Worm (Caenorhabditis elegans) whole organism, L2 larva: Measurements from ENCODE around the gene W09C2.9.

ENCODE experiments used
- Y55F3AM.14 ChIP-seq: fragments of 200-800 bp; sonication (Bioruptor generic); optimal IDR thresholded peaks from 2 replicates; lab custom pipeline; 2018; ENCODE audit warnings: mild to moderate bottlenecking, missing genetic modification characterization, missing compliant biosample characterization
- elt-1 ChIP-seq: fragments of 150-350 bp; optimal IDR thresholded peaks from 2 replicates; lab custom pipeline; 2014; ENCODE audit warnings: missing biosample characterization, missing genetic modification characterization
- nhr-12 ChIP-seq: fragments of 150-350 bp; optimal IDR thresholded peaks from 2 replicates; lab custom pipeline; 2014; ENCODE audit warnings: missing biosample characterization, missing genetic modification characterization
- nhr-237 ChIP-seq: fragments of 150-350 bp; optimal IDR thresholded peaks from 2 replicates; lab custom pipeline; 2014; ENCODE audit warnings: missing biosample characterization, missing genetic modification characterization
- ztf-4 ChIP-seq: fragments of 150-350 bp; optimal IDR thresholded peaks from 2 replicates; lab custom pipeline; 2014; ENCODE audit warnings: missing biosample characterization, missing genetic modification characterization

DNA sequence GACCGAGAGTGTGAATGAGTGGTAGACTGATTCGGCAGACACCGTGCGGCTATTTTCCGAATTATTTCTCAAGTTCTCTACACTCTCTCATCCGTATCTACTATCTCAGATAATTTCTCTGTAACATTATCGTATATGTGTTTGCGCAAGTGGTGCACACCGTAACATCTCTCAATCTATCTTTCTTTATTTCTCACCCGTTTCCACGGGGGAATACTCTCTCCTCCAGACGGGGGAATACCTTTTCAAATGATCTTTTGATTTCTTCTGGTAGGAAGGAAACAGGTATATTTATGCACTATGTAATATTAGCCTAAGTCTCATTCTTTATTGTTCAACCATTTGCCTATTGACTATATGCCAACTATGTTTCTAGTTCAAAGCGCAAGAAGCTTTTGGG is 43.9 kb upstream of the W09C2.9 start:
- TF ChIP-seq nhr-237 (tag; lab: Kevin White, UChicago) (no peak), elt-1 (tag; lab: Kevin White, UChicago) (no peak), ztf-4 (tag; lab: Kevin White, UChicago) (no peak), nhr-12 (tag; lab: Kevin White, UChicago) (no peak), Y55F3AM.14 (GFP tag; lab: Kevin White, UChicago) (no peak)
